Worm (Caenorhabditis elegans) whole organism, L2 larva: ENCODE results near the gene chil-21.
"Not testable (repeated sequence)": the region's sequence is repeated elsewhere in the genome, so short reads cannot be mapped to it uniquely, and the experiment has no call there.

ENCODE experiments used
- C34F6.9 ChIP-seq: fragments of 150-350 bp; optimal IDR thresholded peaks from 2 replicates; lab custom pipeline; 2014; ENCODE audit warnings: missing biosample characterization, missing genetic modification characterization
- F13H6.1 ChIP-seq: sonication (generic microtip); optimal IDR thresholded peaks from 2 replicates; lab custom pipeline; 2016; ENCODE audit warnings: missing genetic modification characterization, missing compliant biosample characterization
- R02D3.7 ChIP-seq: fragments of 150-350 bp; optimal IDR thresholded peaks from 2 replicates; lab custom pipeline; 2014; ENCODE audit warnings: missing biosample characterization, missing genetic modification characterization
- alr-1 ChIP-seq: fragments of 150-350 bp; optimal IDR thresholded peaks from 2 replicates; lab custom pipeline; 2014; ENCODE audit warnings: missing biosample characterization, missing genetic modification characterization
- aly-2 ChIP-seq: fragments of 150-350 bp; optimal IDR thresholded peaks from 2 replicates; lab custom pipeline; 2014; ENCODE audit warnings: missing biosample characterization, missing genetic modification characterization
- ama-1 ChIP-seq: fragments of 150-350 bp; optimal IDR thresholded peaks from 2 replicates; lab custom pipeline; 2018; ENCODE audit warnings: inconsistent platforms
- blmp-1 ChIP-seq: sonication (generic microtip); optimal IDR thresholded peaks from 2 replicates; lab custom pipeline; 2017; ENCODE audit warnings: missing genetic modification characterization, mild to moderate bottlenecking, missing compliant biosample characterization, antibody characterized with exemption, moderate library complexity; ENCODE audit not compliant: insufficient read depth
- crh-2 ChIP-seq: sonication (generic microtip); optimal IDR thresholded peaks from 2 replicates; lab custom pipeline; 2017; ENCODE audit warnings: missing biosample characterization, missing genetic modification characterization
- dmd-4 ChIP-seq: sonication (generic microtip); optimal IDR thresholded peaks from 2 replicates; lab custom pipeline; 2017; ENCODE audit warnings: missing biosample characterization, missing genetic modification characterization
- egl-27 ChIP-seq: sonication (generic microtip); optimal IDR thresholded peaks from 3 replicates; lab custom pipeline; 2017; ENCODE audit warnings: missing biosample characterization, missing genetic modification reagents, missing genetic modification characterization
- elt-1 ChIP-seq: fragments of 150-350 bp; optimal IDR thresholded peaks from 2 replicates; lab custom pipeline; 2014; ENCODE audit warnings: missing biosample characterization, missing genetic modification characterization
- fos-1 ChIP-seq: fragments of 150-350 bp; optimal IDR thresholded peaks from 2 replicates; lab custom pipeline; 2014; ENCODE audit warnings: missing biosample characterization, missing genetic modification characterization
- gmeb-1 ChIP-seq: fragments of 150-350 bp; optimal IDR thresholded peaks from 2 replicates; lab custom pipeline; 2014; ENCODE audit warnings: missing biosample characterization, missing genetic modification characterization
- lin-11 ChIP-seq: fragments of 150-350 bp; sonication (generic microtip); optimal IDR thresholded peaks from 2 replicates; lab custom pipeline; 2014; ENCODE audit warnings: missing biosample characterization, missing genetic modification characterization, inconsistent platforms, mixed read lengths
- lin-13 ChIP-seq: fragments of 150-350 bp; optimal IDR thresholded peaks from 2 replicates; lab custom pipeline; 2014; ENCODE audit warnings: missing biosample characterization, missing genetic modification reagents, missing genetic modification characterization
- lsy-2 ChIP-seq, 2 experiments: fragments of 150-350 bp in 1 of 2; sonication (generic microtip) in 1 of 2; optimal IDR thresholded peaks; 2 replicates each; lab custom pipeline; 2014 to 2017; ENCODE audit warnings: missing biosample characterization in 2 of 2, missing genetic modification characterization in 2 of 2
- mdl-1 ChIP-seq, 2 experiments: fragments of 150-350 bp in 1 of 2; sonication (generic microtip) in 1 of 2; optimal IDR thresholded peaks; 2 replicates each; lab custom pipeline; 2017; ENCODE audit warnings: missing biosample characterization in 2 of 2, missing genetic modification characterization in 2 of 2
- nhr-11 ChIP-seq: fragments of 150-350 bp; optimal IDR thresholded peaks from 2 replicates; lab custom pipeline; 2014; ENCODE audit warnings: missing biosample characterization, missing genetic modification characterization
- nhr-12 ChIP-seq: fragments of 150-350 bp; optimal IDR thresholded peaks from 2 replicates; lab custom pipeline; 2014; ENCODE audit warnings: missing biosample characterization, missing genetic modification characterization
- nhr-129 ChIP-seq: fragments of 150-350 bp; optimal IDR thresholded peaks from 2 replicates; lab custom pipeline; 2014; ENCODE audit warnings: missing biosample characterization, missing genetic modification characterization
- nhr-21 ChIP-seq: fragments of 150-350 bp; optimal IDR thresholded peaks from 2 replicates; lab custom pipeline; 2014; ENCODE audit warnings: missing biosample characterization, missing genetic modification characterization
- nhr-237 ChIP-seq: fragments of 150-350 bp; optimal IDR thresholded peaks from 2 replicates; lab custom pipeline; 2014; ENCODE audit warnings: missing biosample characterization, missing genetic modification characterization
- nhr-6 ChIP-seq: fragments of 150-350 bp; optimal IDR thresholded peaks from 2 replicates; lab custom pipeline; 2014; ENCODE audit warnings: missing biosample characterization, missing genetic modification characterization
- peb-1 ChIP-seq: fragments of 150-350 bp; optimal IDR thresholded peaks from 2 replicates; lab custom pipeline; 2014; ENCODE audit warnings: missing biosample characterization, missing genetic modification characterization
- sem-4 ChIP-seq: fragments of 150-350 bp; optimal IDR thresholded peaks from 2 replicates; lab custom pipeline; 2014; ENCODE audit warnings: missing biosample characterization, missing genetic modification reagents, missing genetic modification characterization
- skn-1 ChIP-seq: sonication (generic microtip); optimal IDR thresholded peaks from 2 replicates; lab custom pipeline; 2017; ENCODE audit warnings: missing biosample characterization, missing genetic modification characterization
- sma-9 ChIP-seq, 2 experiments: fragments of 150-350 bp in 1 of 2; sonication (generic microtip) in 1 of 2; optimal IDR thresholded peaks; 2 replicates each; lab custom pipeline; 2014 to 2016; ENCODE audit warnings: missing genetic modification characterization in 2 of 2, mild to moderate bottlenecking in 1 of 2, missing biosample characterization in 1 of 2, missing compliant biosample characterization in 1 of 2, missing genetic modification reagents in 1 of 2, moderate library complexity in 1 of 2
- unc-39 ChIP-seq: fragments of 150-350 bp; optimal IDR thresholded peaks from 2 replicates; lab custom pipeline; 2014; ENCODE audit warnings: missing biosample characterization, missing genetic modification characterization
- unc-55 ChIP-seq: fragments of 150-350 bp; sonication (generic microtip); optimal IDR thresholded peaks from 3 replicates; lab custom pipeline; 2014; ENCODE audit warnings: missing biosample characterization, missing genetic modification reagents, missing genetic modification characterization
- unc-62 ChIP-seq: fragments of 150-350 bp; optimal IDR thresholded peaks from 2 replicates; lab custom pipeline; 2014; ENCODE audit warnings: missing biosample characterization, missing genetic modification reagents, missing genetic modification characterization
- zag-1 ChIP-seq: fragments of 150-350 bp; optimal IDR thresholded peaks from 2 replicates; lab custom pipeline; 2014; ENCODE audit warnings: missing biosample characterization, missing genetic modification characterization
- ztf-11 ChIP-seq: sonication (generic microtip); optimal IDR thresholded peaks from 2 replicates; lab custom pipeline; 2017; ENCODE audit warnings: missing biosample characterization, missing genetic modification characterization
- ztf-4 ChIP-seq: fragments of 150-350 bp; optimal IDR thresholded peaks from 2 replicates; lab custom pipeline; 2014; ENCODE audit warnings: missing biosample characterization, missing genetic modification characterization

chil-21 gene

DNA sequence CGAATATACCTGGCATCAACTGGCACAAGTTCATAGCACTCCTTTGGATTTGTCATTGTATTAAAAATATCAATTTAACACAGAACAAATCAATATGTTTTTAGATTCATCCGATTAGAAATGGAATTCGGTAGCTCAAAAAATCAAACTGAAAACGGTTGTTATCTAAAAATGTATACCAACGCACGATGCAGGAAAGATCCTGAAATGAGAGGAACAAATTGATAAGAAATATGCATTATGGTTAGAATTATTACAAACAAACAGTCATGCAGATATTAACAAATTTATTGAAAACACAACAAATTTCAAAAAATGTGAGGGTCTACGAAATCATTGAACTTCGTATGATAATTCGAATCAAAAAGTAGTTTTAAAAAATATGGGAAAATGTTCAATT is 8.2 kb upstream of the chil-21 start, which contains the start of gene T19H5.6:
TSS of gene T19H5.6 (minus strand) at position 195 of the 400 bp plus-strand sequence.
- TF ChIP-seq fos-1 (tag; lab: Kevin White, UChicago), result peak; percentile 59
- no peak for TF ChIP-seq alr-1 (tag; lab: Kevin White, UChicago)

DNA sequence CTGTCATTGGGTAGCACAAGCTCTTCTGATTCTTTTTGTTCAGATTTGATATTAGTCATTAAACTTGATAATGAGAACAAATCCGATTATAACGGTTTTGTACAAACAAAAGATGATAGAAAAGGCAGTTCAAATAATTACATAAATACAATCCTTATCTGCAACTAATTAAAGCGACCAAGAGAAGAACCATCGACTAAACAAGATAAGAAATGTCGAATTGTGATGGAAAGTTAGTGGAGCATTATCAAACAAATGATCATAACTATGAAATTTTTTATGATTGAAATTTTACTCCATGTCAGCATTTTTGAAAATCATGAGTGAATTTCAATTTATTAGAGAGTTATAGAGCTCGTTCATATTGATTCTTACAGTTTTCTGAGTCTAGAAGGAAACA is 6.6 kb upstream of the chil-21 start, which contains the start of gene chil-23:
TSS of gene chil-23 (minus strand) at position 198 of the 400 bp plus-strand sequence.
- TF ChIP-seq nhr-12 (no peak), sma-9 (GFP tag; optimal IDR thresholded peaks at IDR 0.05; lab: Kevin White, UChicago) (peak; percentile 60), sma-9 (tag; optimal IDR thresholded peaks at IDR 0.05; lab: Kevin White, UChicago) (no peak), blmp-1 (no peak), egl-27 (no peak), lin-11 (tag; lab: Kevin White, UChicago) (no peak), nhr-21 (tag; lab: Kevin White, UChicago) (no peak), lsy-2 (tag; optimal IDR thresholded peaks at IDR 0.05; lab: Kevin White, UChicago) (no peak), dmd-4 (tag; lab: Kevin White, UChicago) (no peak), skn-1 (tag; lab: Kevin White, UChicago) (peak; percentile 48), mdl-1 (tag; optimal IDR thresholded peaks at IDR 0.05; lab: Kevin White, UChicago) (no peak), elt-1 (no peak), ama-1 (lab: Kevin White, UChicago) (no peak), peb-1 (no peak), fos-1 (tag; lab: Kevin White, UChicago) (peak; percentile 89), zag-1 (tag; lab: Kevin White, UChicago) (no peak), nhr-6 (tag; lab: Kevin White, UChicago) (no peak), lin-13 (GFP tag; lab: Kevin White, UChicago) (no peak), nhr-237 (tag; lab: Kevin White, UChicago) (no peak), unc-62 (GFP tag; lab: Kevin White, UChicago) (no peak), crh-2 (tag; lab: Kevin White, UChicago) (peak; percentile 23), gmeb-1 (tag; lab: Kevin White, UChicago) (no peak), C34F6.9 (tag; lab: Kevin White, UChicago) (no peak), nhr-11 (no peak), unc-39 (tag; lab: Kevin White, UChicago) (no peak), unc-55 (GFP tag; lab: Kevin White, UChicago) (no peak)

DNA sequence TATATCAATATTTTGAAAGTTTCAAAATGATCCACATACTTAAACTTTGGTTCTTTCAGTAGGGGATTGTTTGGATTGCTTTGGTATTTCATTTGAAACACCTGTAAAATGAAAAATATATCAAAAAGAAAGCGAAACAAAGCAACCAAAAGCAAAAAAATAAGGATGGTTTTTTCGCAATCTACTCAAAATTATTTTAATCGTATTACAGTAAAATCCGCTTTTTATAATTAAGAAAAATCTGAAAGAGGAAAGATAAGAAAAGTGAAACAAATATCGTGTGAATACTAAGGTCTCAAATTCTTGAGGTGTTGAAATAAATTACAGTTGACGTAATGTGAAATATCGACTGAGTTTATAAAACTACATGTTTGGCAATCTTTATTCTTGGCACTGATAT is 4.3 kb upstream of the chil-21 start, which contains the start of gene chil-22:
TSS of gene chil-22 (minus strand) at position 101 of the 400 bp plus-strand sequence.
- TF ChIP-seq ztf-4 (tag; lab: Kevin White, UChicago) (no peak), sem-4 (tag; lab: Kevin White, UChicago) (no peak), egl-27 (no peak)

DNA sequence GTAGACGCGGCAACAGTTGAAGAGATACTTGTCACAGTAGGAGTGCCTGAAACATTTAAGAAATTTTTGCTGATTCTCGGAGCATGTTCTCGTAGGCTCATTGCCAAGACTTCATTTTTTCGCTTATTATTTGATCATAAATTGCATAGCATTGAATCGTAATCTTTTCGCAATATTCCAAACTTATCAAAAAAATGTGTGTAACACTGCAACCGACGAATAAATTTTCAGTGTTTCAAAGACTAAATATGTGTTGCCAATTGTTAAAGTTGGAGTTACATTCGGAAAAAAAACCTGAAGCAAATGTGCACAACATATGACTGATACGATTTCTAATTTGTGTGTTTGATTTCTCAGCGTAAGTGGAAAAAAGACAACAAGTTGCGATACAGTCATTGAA is 2.3 kb downstream of the chil-21 start, which contains the start of gene R09D1.14:
TSS of gene R09D1.14 (minus strand) at position 101 of the 400 bp plus-strand sequence.
- not testable (repeated sequence) for TF ChIP-seq unc-55 (GFP tag; lab: Kevin White, UChicago); R02D3.7 (tag; lab: Kevin White, UChicago); F13H6.1

DNA sequence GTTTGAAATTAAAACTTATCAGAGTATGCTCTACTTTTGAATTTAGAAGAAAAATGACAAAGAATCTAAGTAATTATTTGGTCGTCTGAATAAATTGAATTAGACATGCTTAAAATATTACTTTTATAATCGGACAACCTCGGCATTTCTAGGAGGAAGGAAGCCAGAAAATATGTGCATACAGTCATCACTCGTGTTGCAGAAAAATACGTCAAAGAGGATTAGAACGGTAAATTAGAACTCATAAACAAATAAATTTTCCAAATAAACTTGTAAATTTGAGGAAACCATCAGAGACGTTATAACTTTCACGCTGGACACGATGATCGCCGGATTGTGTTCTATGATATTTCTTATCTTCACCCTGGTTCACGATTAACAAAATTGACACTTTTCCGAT is 7.5 kb downstream of the chil-21 start, which contains the start of gene chil-19:
TSS of gene chil-19 (minus strand) at position 101 of the 400 bp plus-strand sequence.
- TF ChIP-seq ztf-4 (tag; lab: Kevin White, UChicago) (no peak), nhr-11 (no peak), nhr-129 (tag; lab: Kevin White, UChicago) (no peak), R02D3.7 (tag; lab: Kevin White, UChicago) (no peak), aly-2 (tag; lab: Kevin White, UChicago) (no peak), mdl-1 (tag; optimal IDR thresholded peaks at IDR 0.05; lab: Kevin White, UChicago) (no peak), ztf-11 (tag; lab: Kevin White, UChicago) (no peak), unc-39 (tag; lab: Kevin White, UChicago) (no peak), ama-1 (lab: Kevin White, UChicago) (no peak), lin-13 (GFP tag; lab: Kevin White, UChicago) (no peak)
